Fruit fly (Drosophila melanogaster) whole organism, embryonic: Measurements from ENCODE around the gene Adat1.

Source experiments
- CG6683 ChIP-seq: fragments of 200-800 bp; sonication (Bioruptor generic); optimal IDR thresholded peaks from 2 replicates; lab custom pipeline; 2017; ENCODE audit warnings: missing biosample characterization, mild to moderate bottlenecking, missing genetic modification characterization, missing genetic modification reagents
- CG8478 ChIP-seq: fragments of >200 bp; optimal IDR thresholded peaks from 2 replicates; lab custom pipeline; 2018
- GATAe ChIP-seq: fragments of 200-800 bp; sonication (Bioruptor generic); conservative IDR thresholded peaks from 2 replicates; pipeline ENCODE4 v1.3.6; 2022; ENCODE audit warnings: missing biosample characterization, missing genetic modification characterization
- Sox102F ChIP-seq: fragments of 200-800 bp; sonication (Bioruptor generic); optimal IDR thresholded peaks from 2 replicates; lab custom pipeline; 2018; ENCODE audit warnings: missing biosample characterization, mild to moderate bottlenecking, missing genetic modification characterization, moderate library complexity
- bab2 ChIP-seq: fragments of 200-800 bp; sonication (Bioruptor generic); optimal IDR thresholded peaks from 2 replicates; lab custom pipeline; 2016; ENCODE audit warnings: missing biosample characterization, missing genetic modification characterization
- fd96Cb ChIP-seq: fragments of 200-800 bp; sonication (Bioruptor generic); optimal IDR thresholded peaks from 2 replicates; lab custom pipeline; 2018; ENCODE audit warnings: missing biosample characterization, mild to moderate bottlenecking, missing genetic modification characterization, moderate library complexity
- ranshi ChIP-seq: fragments of 200-800 bp; sonication (Bioruptor generic); IDR thresholded peaks from 2 replicates; pipeline ENCODE4 v1.3.6; 2022; ENCODE audit warnings: missing biosample characterization, missing genetic modification characterization
- ttk ChIP-seq: fragments of 200-800 bp; sonication (Bioruptor generic); IDR thresholded peaks from 2 replicates; pipeline ENCODE4 v2.1.2; 2022; ENCODE audit warnings: missing biosample characterization, missing genetic modification characterization

- TF ChIP-seq bab2 (GFP tag; lab: Kevin White, UChicago) (no peak), ranshi (GFP tag; lab: Robert Waterston, UW) (no peak), ttk (GFP tag; lab: Robert Waterston, UW) (no peak), CG8478 (no peak), GATAe (GFP tag; lab: Robert Waterston, UW) (no peak), fd96Cb (tag; lab: Kevin White, UChicago) (no peak), Sox102F (GFP tag; lab: Kevin White, UChicago) (no peak), CG6683 (GFP tag; lab: Kevin White, UChicago) (no peak)
Observed at dm6 chr2L:13837579-13837978, 26.3 kb upstream of the Adat1 start.
